Fruit fly (Drosophila melanogaster): ENCODE data around the gene Schip1.

Schip1 gene

dm6 chr2L:10373605-10374269 lies 42.8 kb upstream of the Schip1 start, which contains the start of gene rho-5:
Gene rho-5 (minus strand): TSS chr2L:10373900.
- TF ChIP-seq gl (tag; optimal IDR thresholded peaks at IDR 0.05) (no peak), EcR (GFP tag; optimal IDR thresholded peaks at IDR 0.05) (no peak), D1 (tag; optimal IDR thresholded peaks at IDR 0.05) (no peak), CG12605 (GFP tag; IDR thresholded peaks at IDR 0.05) (no peak), CG13204 (GFP tag; optimal IDR thresholded peaks at IDR 0.05) (no peak), CG34367 (tag; optimal IDR thresholded peaks at IDR 0.05) (no peak), CG32121 (GFP tag; IDR thresholded peaks at IDR 0.05) (no peak), fd96Ca (GFP tag; IDR thresholded peaks at IDR 0.05) (no peak), CG8301 (tag; optimal IDR thresholded peaks at IDR 0.05) (no peak)

dm6 chr2L:10372297-10372696 lies 41.4 kb upstream of the Schip1 start:
- TF ChIP-seq CG9948 (tag; optimal IDR thresholded peaks at IDR 0.05) = no peak

dm6 chr2L:10366525-10366924 lies 35.6 kb upstream of the Schip1 start, which contains the start of gene CG5056:
Gene CG5056 (plus strand): TSS chr2L:10366692.
- TF ChIP-seq CG17806 (tag; optimal IDR thresholded peaks at IDR 0.05) (peak; percentile 6), D1 (tag; optimal IDR thresholded peaks at IDR 0.05) (no peak), gl (tag; optimal IDR thresholded peaks at IDR 0.05) (peak; percentile 57), CG10348 (GFP tag; IDR thresholded peaks at IDR 0.05) (no peak), Ets98B (GFP tag; IDR thresholded peaks at IDR 0.05) (peak; percentile 29; the same call in 1 of the 2 replicates), Snoo (tag; optimal IDR thresholded peaks at IDR 0.05) (peak; percentile 2), fd96Ca (GFP tag; IDR thresholded peaks at IDR 0.05) (no peak), CG34367 (tag; optimal IDR thresholded peaks at IDR 0.05) (peak; percentile 32), CG8159 (tag; optimal IDR thresholded peaks at IDR 0.05) (no peak), rn (GFP tag; IDR thresholded peaks at IDR 0.05) (no peak), CG12605 (GFP tag; IDR thresholded peaks at IDR 0.05) (peak; percentile 11; the same call in 1 of the 2 replicates), CG4496 (GFP tag; IDR thresholded peaks at IDR 0.05) (no peak), CG14655 (GFP tag; optimal IDR thresholded peaks at IDR 0.05) (no peak), EcR (GFP tag; optimal IDR thresholded peaks at IDR 0.05) (no peak), CG8301 (tag; optimal IDR thresholded peaks at IDR 0.05) (no peak), CG13204 (GFP tag; optimal IDR thresholded peaks at IDR 0.05) (no peak), Pif1B (GFP tag; optimal IDR thresholded peaks at IDR 0.05) (no peak), CG9948 (tag; optimal IDR thresholded peaks at IDR 0.05) (peak; percentile 30), Pif1A (GFP tag; optimal IDR thresholded peaks at IDR 0.05) (no peak), CG15710 (tag; optimal IDR thresholded peaks at IDR 0.05) (peak; percentile 40), CG32121 (GFP tag; IDR thresholded peaks at IDR 0.05) (peak; percentile 41; the same call in 1 of the 2 replicates)

- TF ChIP-seq CG13204 (GFP tag; optimal IDR thresholded peaks at IDR 0.05) (no peak), CG4496 (GFP tag; IDR thresholded peaks at IDR 0.05) (no peak), CG8301 (tag; optimal IDR thresholded peaks at IDR 0.05) (no peak), CG9948 (tag; optimal IDR thresholded peaks at IDR 0.05) (no peak), rn (GFP tag; IDR thresholded peaks at IDR 0.05) (no peak), D1 (tag; optimal IDR thresholded peaks at IDR 0.05) (no peak), Snoo (tag; optimal IDR thresholded peaks at IDR 0.05) (no peak)
Measured at dm6 chr2L:10364229-10364628, 33.3 kb upstream of the Schip1 start, which contains the start of gene lft. Gene lft (plus strand): TSS chr2L:10364471.

- TF ChIP-seq CG12605 (GFP tag; IDR thresholded peaks at IDR 0.05) (no peak), Pif1B (GFP tag; optimal IDR thresholded peaks at IDR 0.05) (no peak), CG34367 (tag; optimal IDR thresholded peaks at IDR 0.05) (no peak), CG8301 (tag; optimal IDR thresholded peaks at IDR 0.05) (no peak), Snoo (tag; optimal IDR thresholded peaks at IDR 0.05) (no peak), CG9948 (tag; optimal IDR thresholded peaks at IDR 0.05) (no peak), rn (GFP tag; IDR thresholded peaks at IDR 0.05) (no peak), Ets98B (GFP tag; IDR thresholded peaks at IDR 0.05) (no peak), CG14655 (GFP tag; optimal IDR thresholded peaks at IDR 0.05) (no peak), CG17806 (tag; optimal IDR thresholded peaks at IDR 0.05) (no peak), CG15710 (tag; optimal IDR thresholded peaks at IDR 0.05) (no peak), fd96Ca (GFP tag; IDR thresholded peaks at IDR 0.05) (no peak), EcR (GFP tag; optimal IDR thresholded peaks at IDR 0.05) (no peak), gl (tag; optimal IDR thresholded peaks at IDR 0.05) (no peak), CG8159 (tag; optimal IDR thresholded peaks at IDR 0.05) (no peak), CG10348 (GFP tag; IDR thresholded peaks at IDR 0.05) (no peak)
Measured at dm6 chr2L:10362408-10363067, 31.6 kb upstream of the Schip1 start, which contains the start of the genes Cand1 and pim. Gene Cand1 (minus strand): TSS chr2L:10362707. Gene pim (plus strand): TSS chr2L:10362989.

- no peak for TF ChIP-seq CG9948 (tag; optimal IDR thresholded peaks at IDR 0.05)
- TF ChIP-seq CG15710 (tag; optimal IDR thresholded peaks at IDR 0.05) = peak; percentile 51
- TF ChIP-seq Pif1B (GFP tag; optimal IDR thresholded peaks at IDR 0.05) = no peak
- TF ChIP-seq CG17806 (tag; optimal IDR thresholded peaks at IDR 0.05) = peak; percentile 26
- TF ChIP-seq Snoo (tag; optimal IDR thresholded peaks at IDR 0.05) = peak; percentile 42
- TF ChIP-seq CG34367 (tag; optimal IDR thresholded peaks at IDR 0.05) = peak; percentile 49
- TF ChIP-seq CG10348 (GFP tag; IDR thresholded peaks at IDR 0.05) = no peak
Measured at dm6 chr2L:10356508-10356907, 25.6 kb upstream of the Schip1 start, which contains the start of the genes CtsL4 and ClpP. Gene CtsL4 (minus strand): TSS chr2L:10356597. Gene ClpP (plus strand): TSS chr2L:10356795.

All from whole organism, pupa.